Worm (Caenorhabditis elegans): ENCODE data around the gene srj-19.
"Not testable (repeated sequence)": the region's sequence is repeated elsewhere in the genome, so short reads cannot be mapped to it uniquely, and the experiment has no call there.

The srj-19 gene

ce11 chrV:2536309-2536708 is 34.2 kb downstream of the srj-19 start, which contains the start of gene Y45G12C.10:
Gene Y45G12C.10, minus strand, starts transcription at chrV:2536409.
- TF ChIP-seq elt-1, hmg-11, aly-2 (tag; optimal IDR thresholded peaks at IDR 0.05): not testable (repeated sequence)

All from whole organism, L3 larva.